Worm (Caenorhabditis elegans) whole organism, L4 larva: ENCODE data around the gene exc-5.

Experiments
- F10B5.3 ChIP-seq: sonication (generic microtip); optimal IDR thresholded peaks from 2 replicates; lab custom pipeline; 2016; ENCODE audit warnings: mild to moderate bottlenecking, missing genetic modification characterization, missing compliant biosample characterization
- F37D6.2 ChIP-seq: sonication (generic microtip); optimal IDR thresholded peaks from 2 replicates; lab custom pipeline; 2016; ENCODE audit warnings: mild to moderate bottlenecking, missing genetic modification characterization, missing compliant biosample characterization
- R02D3.7 ChIP-seq: fragments of 150-350 bp; sonication (generic microtip); optimal IDR thresholded peaks from 3 replicates; lab custom pipeline; 2014; ENCODE audit warnings: missing biosample characterization, missing genetic modification characterization
- T26A8.4 ChIP-seq: fragments of 200-800 bp; sonication (Bioruptor generic); IDR thresholded peaks from 2 replicates; pipeline ENCODE4 v1.3.6; 2022; ENCODE audit warnings: missing genetic modification characterization, missing compliant biosample characterization
- Y105C5A.15 ChIP-seq: fragments of 200-800 bp; sonication (Bioruptor generic); IDR thresholded peaks from 2 replicates; pipeline ENCODE4 v1.3.6; 2022; ENCODE audit warnings: missing genetic modification characterization, missing compliant biosample characterization
- Y75B8A.6 ChIP-seq: fragments of 200-800 bp; sonication (Bioruptor generic); IDR thresholded peaks from 2 replicates; pipeline ENCODE4 v1.3.6; 2022; ENCODE audit warnings: missing genetic modification reagents, missing genetic modification characterization, missing compliant biosample characterization
- ZK337.2 ChIP-seq: fragments of 200-800 bp; sonication (Bioruptor generic); IDR thresholded peaks from 2 replicates; pipeline ENCODE4 v1.3.6; 2022; ENCODE audit warnings: missing genetic modification reagents, missing genetic modification characterization, missing compliant biosample characterization
- aha-1 ChIP-seq: fragments of 150-350 bp; peaks from one replicate; lab custom pipeline; 2014; ENCODE audit warnings: missing biosample characterization, missing genetic modification characterization
- aly-2 ChIP-seq: sonication (generic microtip); optimal IDR thresholded peaks from 2 replicates; lab custom pipeline; 2018; ENCODE audit warnings: missing biosample characterization, missing genetic modification characterization
- ama-1 ChIP-seq: fragments of 150-350 bp; optimal IDR thresholded peaks from 2 replicates; lab custom pipeline; 2014; ENCODE audit warnings: inconsistent platforms, mixed read lengths
- attf-4 ChIP-seq: sonication (generic microtip); optimal IDR thresholded peaks from 3 replicates; lab custom pipeline; 2017; ENCODE audit warnings: missing biosample characterization, missing genetic modification characterization
- ceh-28 ChIP-seq: fragments of 150-350 bp; optimal IDR thresholded peaks from 2 replicates; lab custom pipeline; 2014; ENCODE audit warnings: missing biosample characterization, missing genetic modification reagents, missing genetic modification characterization
- ceh-62 ChIP-seq: sonication (generic microtip); optimal IDR thresholded peaks from 2 replicates; lab custom pipeline; 2017; ENCODE audit warnings: missing biosample characterization, missing genetic modification characterization
- ceh-82 ChIP-seq: sonication (generic microtip); optimal IDR thresholded peaks from 2 replicates; lab custom pipeline; 2017; ENCODE audit warnings: missing biosample characterization, missing genetic modification characterization
- daf-16 ChIP-seq, 3 experiments: sonication (generic microtip); optimal IDR thresholded peaks; 2 replicates each; lab custom pipeline; 2016 to 2017; ENCODE audit warnings: missing genetic modification characterization in 3 of 3, missing genetic modification reagents in 3 of 3, mild to moderate bottlenecking in 2 of 3, missing compliant biosample characterization in 2 of 3, missing biosample characterization in 1 of 3, moderate library complexity in 1 of 3
- daf-8 ChIP-seq: fragments of 200-800 bp; sonication (Bioruptor generic); IDR thresholded peaks from 2 replicates; pipeline ENCODE4 v1.3.6; 2022; ENCODE audit warnings: missing genetic modification characterization, missing compliant biosample characterization
- dmd-6 ChIP-seq: fragments of 200-800 bp; sonication (Bioruptor generic); IDR thresholded peaks from 2 replicates; pipeline ENCODE4 v1.3.6; 2022; ENCODE audit warnings: missing genetic modification reagents, missing genetic modification characterization, missing compliant biosample characterization
- dmd-9 ChIP-seq: fragments of 200-800 bp; sonication (Bioruptor generic); IDR thresholded peaks from 2 replicates; pipeline ENCODE4 v1.3.6; 2022; ENCODE audit warnings: missing genetic modification reagents, missing genetic modification characterization, missing compliant biosample characterization
- duxl-1 ChIP-seq: sonication (generic microtip); optimal IDR thresholded peaks from 2 replicates; lab custom pipeline; 2016; ENCODE audit warnings: mild to moderate bottlenecking, missing genetic modification characterization, moderate library complexity, missing compliant biosample characterization; ENCODE audit not compliant: poor library complexity
- dve-1 ChIP-seq: sonication (generic microtip); optimal IDR thresholded peaks from 2 replicates; lab custom pipeline; 2017; ENCODE audit warnings: antibody characterized with exemption, mild to moderate bottlenecking, missing genetic modification characterization, missing compliant biosample characterization; ENCODE audit not compliant: insufficient read depth
- egl-27 ChIP-seq: sonication (generic microtip); optimal IDR thresholded peaks from 3 replicates; lab custom pipeline; 2017; ENCODE audit warnings: missing biosample characterization, missing genetic modification reagents, missing genetic modification characterization
- egl-43 ChIP-seq: fragments of 200-800 bp; sonication (Bioruptor generic); IDR thresholded peaks from 2 replicates; pipeline ENCODE4 v1.3.6; 2022; ENCODE audit warnings: missing genetic modification reagents, missing genetic modification characterization, missing compliant biosample characterization
- hif-1 ChIP-seq, 2 experiments: sonication (generic microtip); optimal IDR thresholded peaks; 2 replicates each; lab custom pipeline; 2016 to 2017; ENCODE audit warnings: missing compliant biosample characterization in 2 of 2, missing genetic modification characterization in 2 of 2, missing genetic modification reagents in 2 of 2, missing genotype in 2 of 2, mild to moderate bottlenecking in 1 of 2
- hlh-11 ChIP-seq: fragments of 200-800 bp; sonication (Bioruptor generic); optimal IDR thresholded peaks from 2 replicates; lab custom pipeline; 2018; ENCODE audit warnings: mild to moderate bottlenecking, missing genetic modification characterization, missing compliant biosample characterization
- hlh-30 ChIP-seq: sonication (generic microtip); optimal IDR thresholded peaks from 2 replicates; lab custom pipeline; 2017; ENCODE audit warnings: antibody characterized with exemption, mild to moderate bottlenecking, missing genetic modification characterization, missing compliant biosample characterization; ENCODE audit not compliant: insufficient read depth
- hmg-1.1 ChIP-seq: fragments of 200-800 bp; sonication (Bioruptor generic); IDR thresholded peaks from 2 replicates; pipeline ENCODE4 v1.3.6; 2022; ENCODE audit warnings: missing genetic modification reagents, missing genetic modification characterization, missing compliant biosample characterization
- lim-7 ChIP-seq: fragments of 200-800 bp; sonication (Bioruptor generic); IDR thresholded peaks from 2 replicates; pipeline ENCODE4 v1.3.6; 2022; ENCODE audit warnings: missing genetic modification characterization, missing compliant biosample characterization
- lin-13 ChIP-seq: fragments of 150-350 bp; optimal IDR thresholded peaks from 2 replicates; lab custom pipeline; 2014; ENCODE audit warnings: missing biosample characterization, missing genetic modification reagents, missing genetic modification characterization
- lin-29 ChIP-seq: fragments of 200-800 bp; sonication (Bioruptor generic); IDR thresholded peaks from 2 replicates; pipeline ENCODE4 v1.3.6; 2022; ENCODE audit warnings: missing genetic modification reagents, missing genetic modification characterization, missing compliant biosample characterization
- lin-38 ChIP-seq: fragments of 200-800 bp; sonication (Bioruptor generic); IDR thresholded peaks from 2 replicates; pipeline ENCODE4 v1.3.6; 2022; ENCODE audit warnings: missing genetic modification reagents, missing genetic modification characterization, missing compliant biosample characterization
- lsy-2 ChIP-seq, 2 experiments: fragments of 150-350 bp in 1 of 2; sonication (generic microtip) in 1 of 2; optimal IDR thresholded peaks; 2 replicates each; lab custom pipeline; 2014 to 2017; ENCODE audit warnings: missing biosample characterization in 2 of 2, missing genetic modification characterization in 2 of 2
- madf-5 ChIP-seq, 2 experiments: fragments of 200-800 bp; sonication (Bioruptor generic); IDR thresholded peaks; 2 replicates each; pipeline ENCODE4 v1.3.6; 2022; ENCODE audit warnings: missing compliant biosample characterization in 2 of 2, missing genetic modification characterization in 2 of 2
- nhr-111 ChIP-seq: fragments of 200-800 bp; sonication (Bioruptor generic); optimal IDR thresholded peaks from 2 replicates; lab custom pipeline; 2018; ENCODE audit warnings: mild to moderate bottlenecking, missing genetic modification characterization, missing compliant biosample characterization
- nhr-42 ChIP-seq: fragments of 200-800 bp; sonication (Bioruptor generic); IDR thresholded peaks from 2 replicates; pipeline ENCODE4 v1.3.6; 2022; ENCODE audit warnings: missing genetic modification characterization, missing compliant biosample characterization
- rbr-2 ChIP-seq: sonication (generic microtip); optimal IDR thresholded peaks from 2 replicates; lab custom pipeline; 2016; ENCODE audit warnings: missing genotype, missing genetic modification characterization, missing compliant biosample characterization
- sdz-12 ChIP-seq: fragments of 200-800 bp; sonication (Bioruptor generic); optimal IDR thresholded peaks from 2 replicates; lab custom pipeline; 2018; ENCODE audit warnings: mild to moderate bottlenecking, missing genetic modification characterization, missing compliant biosample characterization
- set-16 ChIP-seq: fragments of 200-800 bp; sonication (Bioruptor generic); IDR thresholded peaks from 2 replicates; pipeline ENCODE4 v1.3.6; 2022; ENCODE audit warnings: missing genetic modification reagents, missing genetic modification characterization, missing compliant biosample characterization
- skn-1 ChIP-seq: fragments of 150-350 bp; optimal IDR thresholded peaks from 2 replicates; lab custom pipeline; 2014; ENCODE audit warnings: missing biosample characterization, missing genetic modification characterization
- spr-3 ChIP-seq: fragments of 200-800 bp; sonication (Bioruptor generic); optimal IDR thresholded peaks from 2 replicates; lab custom pipeline; 2018; ENCODE audit warnings: mild to moderate bottlenecking, missing genetic modification characterization, missing compliant biosample characterization
- tag-97 ChIP-seq: fragments of 200-800 bp; sonication (Bioruptor generic); IDR thresholded peaks from 2 replicates; pipeline ENCODE4 v1.3.6; 2022; ENCODE audit warnings: missing genetic modification characterization, missing compliant biosample characterization
- unc-130 ChIP-seq: sonication (generic microtip); optimal IDR thresholded peaks from 2 replicates; lab custom pipeline; 2016; ENCODE audit warnings: missing genetic modification reagents, missing genetic modification characterization, missing compliant biosample characterization
- unc-39 ChIP-seq: sonication (generic microtip); optimal IDR thresholded peaks from 2 replicates; lab custom pipeline; 2017; ENCODE audit warnings: missing biosample characterization, missing genetic modification characterization
- unc-62 ChIP-seq, 3 experiments: fragments of 150-350 bp in 1 of 3; sonication (generic microtip); optimal IDR thresholded peaks in 2 of 3; peaks in 1 of 3; 1 replicate in 1 of 3; 2 replicates in 2 of 3; lab custom pipeline; 2014 to 2017; ENCODE audit warnings: missing biosample characterization in 3 of 3, missing genetic modification characterization in 3 of 3, missing genetic modification reagents in 3 of 3, missing genotype in 1 of 3
- vab-7 ChIP-seq: fragments of 200-800 bp; sonication (Bioruptor generic); IDR thresholded peaks from 2 replicates; pipeline ENCODE4 v1.3.6; 2022; ENCODE audit warnings: missing genetic modification reagents, missing genetic modification characterization, missing compliant biosample characterization
- zfp-3 ChIP-seq: fragments of 200-800 bp; sonication (Bioruptor generic); conservative IDR thresholded peaks from 2 replicates; pipeline ENCODE4 v1.3.6; 2022; ENCODE audit warnings: missing genetic modification reagents, missing genetic modification characterization, missing compliant biosample characterization
- zip-11 ChIP-seq: fragments of 200-800 bp; sonication (Bioruptor generic); IDR thresholded peaks from 2 replicates; pipeline ENCODE4 v1.3.6; 2022; ENCODE audit warnings: missing genetic modification characterization, missing compliant biosample characterization
- zip-2 ChIP-seq: fragments of 150-350 bp; optimal IDR thresholded peaks from 2 replicates; lab custom pipeline; 2014; ENCODE audit warnings: missing biosample characterization, missing genetic modification characterization
- ztf-11 ChIP-seq: fragments of 150-350 bp; optimal IDR thresholded peaks from 2 replicates; lab custom pipeline; 2014; ENCODE audit warnings: missing biosample characterization, missing genetic modification characterization
- ztf-7 ChIP-seq: fragments of 150-350 bp; optimal IDR thresholded peaks from 2 replicates; lab custom pipeline; 2014; ENCODE audit warnings: missing biosample characterization, missing genetic modification characterization

The exc-5 gene

ce11 chrIV:8794895-8795665 lies 18.4 kb downstream of the exc-5 start (continued):
- TF ChIP-seq lin-29 (GFP tag; lab: Robert Waterston, UW): peak; percentile 37; the same call in 1 of the 2 replicates
- no peak for TF ChIP-seq ZK337.2 (GFP tag; lab: Robert Waterston, UW)
- TF ChIP-seq lin-38 (GFP tag; lab: Robert Waterston, UW): peak; percentile 59; the same call in 1 of the 2 replicates
- no peak for TF ChIP-seq ceh-82 (tag; lab: Kevin White, UChicago)
- TF ChIP-seq madf-5 (GFP tag; IDR thresholded peaks at IDR 0.05; lab: Robert Waterston, UW): no peak
- TF ChIP-seq set-16 (GFP tag; lab: Robert Waterston, UW): peak; percentile 100
- TF ChIP-seq lim-7 (GFP tag; lab: Robert Waterston, UW): no peak
- TF ChIP-seq ztf-7 (tag; lab: Kevin White, UChicago): no peak
- peak; percentile 35; the same call in 1 of the 2 replicates for TF ChIP-seq vab-7 (GFP tag; lab: Robert Waterston, UW)
- no peak for TF ChIP-seq daf-8 (GFP tag; lab: Robert Waterston, UW)
- TF ChIP-seq unc-39 (tag; lab: Kevin White, UChicago): no peak
- no peak for TF ChIP-seq ceh-62
- TF ChIP-seq unc-62 (GFP tag; optimal IDR thresholded peaks at IDR 0.05 in 1 of 2; lab: Kevin White, UChicago): peak in 1 of 2 experiments; percentile 98
- peak; percentile 95 for TF ChIP-seq unc-62 (tag; optimal IDR thresholded peaks at IDR 0.05; lab: Kevin White, UChicago)
- TF ChIP-seq zip-2: no peak
- no peak for TF ChIP-seq zfp-3 (GFP tag; lab: Robert Waterston, UW)
- TF ChIP-seq egl-27 (tag; lab: Kevin White, UChicago): no peak
- TF ChIP-seq zip-11 (GFP tag; lab: Robert Waterston, UW): no peak
- peak; percentile 27 for TF ChIP-seq F10B5.3 (tag; lab: Kevin White, UChicago)
- peak; percentile 81 for TF ChIP-seq lin-13
- peak; percentile 93 for TF ChIP-seq dmd-6 (GFP tag; lab: Robert Waterston, UW)
- TF ChIP-seq tag-97: no peak
- no peak for TF ChIP-seq Y75B8A.6 (GFP tag; lab: Robert Waterston, UW)
- no peak for TF ChIP-seq skn-1 (tag; lab: Kevin White, UChicago)
- TF ChIP-seq egl-43 (GFP tag; lab: Robert Waterston, UW): peak; percentile 82
- TF ChIP-seq aha-1: peak; percentile 99
- peak; percentile 51 to 71 for TF ChIP-seq daf-16 (GFP tag; optimal IDR thresholded peaks at IDR 0.05; lab: Kevin White, UChicago)
- peak; percentile 62 for TF ChIP-seq daf-16 (tag; optimal IDR thresholded peaks at IDR 0.05; lab: Kevin White, UChicago)
- peak; percentile 70 to 78 for TF ChIP-seq lsy-2 (tag; optimal IDR thresholded peaks at IDR 0.05; lab: Kevin White, UChicago)
- no peak for TF ChIP-seq R02D3.7 (tag; lab: Kevin White, UChicago)
- TF ChIP-seq F37D6.2 (tag; lab: Kevin White, UChicago): peak; percentile 72
- TF ChIP-seq dmd-9 (GFP tag; lab: Robert Waterston, UW): no peak
- TF ChIP-seq unc-130: no peak
- peak; percentile 86 for TF ChIP-seq rbr-2 (tag; lab: Kevin White, UChicago)
- peak; percentile 31 for TF ChIP-seq sdz-12
- no peak for TF ChIP-seq ztf-11 (tag; lab: Kevin White, UChicago)
- no peak for TF ChIP-seq aly-2 (tag; lab: Kevin White, UChicago)
- TF ChIP-seq T26A8.4: peak; percentile 68; the same call in 1 of the 2 replicates
- peak; percentile 30 for TF ChIP-seq ceh-28
- TF ChIP-seq dve-1 (tag; lab: Kevin White, UChicago): peak; percentile 90
- TF ChIP-seq hif-1 (tag; optimal IDR thresholded peaks at IDR 0.05; lab: Kevin White, UChicago): peak; percentile 16 to 90
- peak; percentile 2 for TF ChIP-seq duxl-1 (tag; lab: Kevin White, UChicago)
- TF ChIP-seq hlh-30: peak; percentile 96
- peak; percentile 99 for TF ChIP-seq hlh-11 (tag; lab: Kevin White, UChicago)
- peak; percentile 35; the same call in 1 of the 2 replicates for TF ChIP-seq nhr-42 (GFP tag; lab: Robert Waterston, UW)
- no peak for TF ChIP-seq nhr-111 (GFP tag; lab: Kevin White, UChicago)
- peak; percentile 90 for TF ChIP-seq hmg-1.1 (GFP tag; lab: Robert Waterston, UW)
- peak; percentile 3 for TF ChIP-seq ama-1 (lab: Kevin White, UChicago)
- peak; percentile 68 for TF ChIP-seq spr-3 (GFP tag; lab: Kevin White, UChicago)
- TF ChIP-seq Y105C5A.15 (GFP tag; lab: Robert Waterston, UW): no peak
- no peak for TF ChIP-seq attf-4 (tag; lab: Kevin White, UChicago)
